Fruit fly (Drosophila melanogaster): ENCODE results near the gene Ada1-2.

Ada1-2 gene

dm6 chr2L:12002922-12003791 lies 10.5 kb downstream of the Ada1-2 start (continued):
- TF ChIP-seq CG34406 (GFP tag; optimal IDR thresholded peaks at IDR 0.05), result peak; percentile 13
- TF ChIP-seq salr (GFP tag; optimal IDR thresholded peaks at IDR 0.05), result peak in 1 of 2 experiments; percentile 28
- no peak for TF ChIP-seq CG11902 (GFP tag; optimal IDR thresholded peaks at IDR 0.05)
- TF ChIP-seq Hr4 (GFP tag; optimal IDR thresholded peaks at IDR 0.05), result peak; percentile 61
- TF ChIP-seq CG10631 (GFP tag; optimal IDR thresholded peaks at IDR 0.05), result peak; percentile 31
- TF ChIP-seq eg (GFP tag; IDR thresholded peaks at IDR 0.05), result no peak
- TF ChIP-seq Gug (GFP tag; IDR thresholded peaks at IDR 0.05), result no peak
- no peak for TF ChIP-seq CG6163 (GFP tag; IDR thresholded peaks at IDR 0.05)
- no peak for TF ChIP-seq spab (GFP tag; optimal IDR thresholded peaks at IDR 0.05)
- TF ChIP-seq Eip93F (GFP tag; optimal IDR thresholded peaks at IDR 0.05), result no peak
- peak; percentile 18 to 68 for TF ChIP-seq ss (GFP tag; optimal IDR thresholded peaks at IDR 0.05)
- TF ChIP-seq CG6792 (GFP tag; optimal IDR thresholded peaks at IDR 0.05), result peak; percentile 15
- no peak for TF ChIP-seq CG8119 (GFP tag; IDR thresholded peaks at IDR 0.05)
- TF ChIP-seq acj6 (GFP tag; optimal IDR thresholded peaks at IDR 0.05), result peak; percentile 56
- no peak for TF ChIP-seq fkh (GFP tag; optimal IDR thresholded peaks at IDR 0.05)
- TF ChIP-seq topi (GFP tag; optimal IDR thresholded peaks at IDR 0.05), result peak; percentile 7
- peak; percentile 27 for TF ChIP-seq Met (GFP tag; optimal IDR thresholded peaks at IDR 0.05)
- peak; percentile 80 for TF ChIP-seq Eip78C (GFP tag)
- TF ChIP-seq CG10669 (GFP tag; optimal IDR thresholded peaks at IDR 0.05), result no peak
- TF ChIP-seq CG3919 (GFP tag; optimal IDR thresholded peaks at IDR 0.05), result peak; percentile 63
- TF ChIP-seq CG16779 (tag; optimal IDR thresholded peaks at IDR 0.05), result peak; percentile 32

DNA sequence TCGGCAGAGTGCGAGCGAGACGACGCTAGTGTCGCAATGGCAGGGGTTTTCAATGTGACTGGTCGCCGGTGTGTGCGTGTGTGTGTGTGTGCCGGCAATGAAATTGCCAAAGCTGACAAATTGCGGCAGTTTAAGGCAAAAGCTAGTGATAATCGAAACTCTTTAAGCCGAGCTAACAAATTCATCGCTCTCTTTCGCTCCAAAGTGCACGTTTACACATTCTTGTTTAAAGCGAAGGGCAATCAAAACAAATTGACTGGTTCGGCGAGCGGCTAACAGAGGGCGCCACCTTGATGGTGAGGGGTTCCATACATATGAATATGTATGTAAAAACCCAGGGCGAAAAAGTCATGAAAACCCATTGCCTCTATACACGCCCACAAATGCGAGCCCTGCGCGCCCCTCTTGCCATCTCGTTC lies 11.1 kb downstream of the Ada1-2 start:
- TF ChIP-seq CG6854 (GFP tag; optimal IDR thresholded peaks at IDR 0.05) (no peak), svp (GFP tag) (peak; percentile 64), dsx (GFP tag; optimal IDR thresholded peaks at IDR 0.05; ENCODE audit: poor library complexity, severe bottlenecking) (peak; percentile 77)

DNA sequence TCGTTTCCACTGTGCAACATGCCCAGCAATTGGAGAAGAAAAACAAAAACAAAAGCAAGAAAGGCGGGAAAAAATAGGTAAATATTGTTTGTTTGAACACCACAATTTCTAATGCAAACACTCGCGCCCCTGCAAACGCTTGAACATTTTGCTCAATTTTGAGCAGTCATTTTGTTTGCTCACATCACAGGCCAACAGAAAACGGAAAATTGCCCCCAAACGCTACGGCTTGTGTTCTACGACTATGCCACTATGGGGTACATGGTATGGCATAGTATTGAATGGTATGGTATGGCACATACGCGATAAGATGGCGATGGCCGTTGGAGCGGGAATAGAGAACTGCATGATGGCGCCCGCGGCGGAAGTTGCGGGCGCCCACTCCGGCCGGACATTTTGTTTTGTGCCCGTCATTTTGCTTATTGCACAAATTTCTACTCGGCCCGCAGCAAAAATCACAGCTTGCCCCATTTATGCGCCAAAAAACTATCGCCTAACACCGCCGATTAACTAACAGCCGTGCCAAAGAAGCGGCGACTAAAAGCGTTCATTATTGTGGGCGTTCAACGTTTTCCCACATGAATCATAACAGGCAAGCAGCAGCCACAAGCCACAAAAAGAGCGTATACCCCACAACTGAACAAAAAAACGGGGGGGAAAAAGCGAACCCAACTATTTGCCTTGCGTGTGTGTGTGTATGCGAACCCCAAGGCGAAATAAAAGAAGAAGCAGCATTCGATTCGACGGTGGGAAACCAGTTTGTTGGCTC lies 11.7 kb downstream of the Ada1-2 start:
- no peak for TF ChIP-seq Ets21C (GFP tag; optimal IDR thresholded peaks at IDR 0.05)
- no peak for TF ChIP-seq spab (GFP tag; optimal IDR thresholded peaks at IDR 0.05)
- no peak for TF ChIP-seq Ets96B (tag; optimal IDR thresholded peaks at IDR 0.05)
- no peak for TF ChIP-seq CG31627 (GFP tag; optimal IDR thresholded peaks at IDR 0.05)
- TF ChIP-seq CG3032 (tag; optimal IDR thresholded peaks at IDR 0.05), result no peak
- no peak for TF ChIP-seq Met (GFP tag; optimal IDR thresholded peaks at IDR 0.05)
- TF ChIP-seq cyc (GFP tag; optimal IDR thresholded peaks at IDR 0.05), result no peak
- TF ChIP-seq CG6276 (GFP tag; optimal IDR thresholded peaks at IDR 0.05), result peak; percentile 28
- TF ChIP-seq Smox (GFP tag; optimal IDR thresholded peaks at IDR 0.05), result no peak
- no peak for TF ChIP-seq CG3919 (GFP tag; optimal IDR thresholded peaks at IDR 0.05)
- TF ChIP-seq acj6 (GFP tag; optimal IDR thresholded peaks at IDR 0.05), result peak; percentile 3
- peak; percentile 99 for TF ChIP-seq fkh (GFP tag; optimal IDR thresholded peaks at IDR 0.05)
- TF ChIP-seq CG4318 (GFP tag; optimal IDR thresholded peaks at IDR 0.05), result no peak
- TF ChIP-seq Lpt (GFP tag; optimal IDR thresholded peaks at IDR 0.05), result peak; percentile 1
- TF ChIP-seq salr (GFP tag; optimal IDR thresholded peaks at IDR 0.05), result peak; percentile 4 to 11
- no peak for TF ChIP-seq CG6854 (GFP tag; optimal IDR thresholded peaks at IDR 0.05)
- TF ChIP-seq Gug (GFP tag; IDR thresholded peaks at IDR 0.05), result no peak
- TF ChIP-seq CG8119 (GFP tag; IDR thresholded peaks at IDR 0.05), result no peak
- TF ChIP-seq Sox14 (GFP tag; optimal IDR thresholded peaks at IDR 0.05), result no peak
- TF ChIP-seq CG10669 (GFP tag; optimal IDR thresholded peaks at IDR 0.05), result peak; percentile 9
- TF ChIP-seq CG6792 (GFP tag; optimal IDR thresholded peaks at IDR 0.05), result peak; percentile 17
- TF ChIP-seq Hr4 (GFP tag; optimal IDR thresholded peaks at IDR 0.05), result no peak
- TF ChIP-seq Hr38 (GFP tag; optimal IDR thresholded peaks at IDR 0.05), result no peak
- no peak for TF ChIP-seq esn (GFP tag; optimal IDR thresholded peaks at IDR 0.05)
- no peak for TF ChIP-seq dac (GFP tag; optimal IDR thresholded peaks at IDR 0.05)
- no peak for TF ChIP-seq CG9139 (GFP tag; optimal IDR thresholded peaks at IDR 0.05)
- TF ChIP-seq OdsH (GFP tag; optimal IDR thresholded peaks at IDR 0.05), result no peak
- TF ChIP-seq svp (GFP tag), result peak; percentile 22
- TF ChIP-seq CG8632 (GFP tag; optimal IDR thresholded peaks at IDR 0.05), result no peak
- no peak for TF ChIP-seq fd85E (GFP tag; optimal IDR thresholded peaks at IDR 0.05)
- TF ChIP-seq Eip75B (GFP tag; optimal IDR thresholded peaks at IDR 0.05), result peak; percentile 15
- TF ChIP-seq CG1621 (tag; optimal IDR thresholded peaks at IDR 0.05), result peak; percentile 99
- no peak for TF ChIP-seq Eip93F (GFP tag; optimal IDR thresholded peaks at IDR 0.05)
- TF ChIP-seq CG10631 (GFP tag; optimal IDR thresholded peaks at IDR 0.05), result peak; percentile 48
- TF ChIP-seq dsx (GFP tag; optimal IDR thresholded peaks at IDR 0.05; ENCODE audit: poor library complexity, severe bottlenecking), result peak; percentile 57
